Fruit fly (Drosophila melanogaster): ENCODE data around the gene CG31140.
A peak's percentile ranks its signal among the peaks of the same experiment; 100 is the strongest.

Gene CG31140

dm6 chr3R:23939921-23940839 is 22.8 kb upstream of the CG31140 start:
- TF ChIP-seq Dek (tag; optimal IDR thresholded peaks at IDR 0.05), result peak; percentile 59
- peak; percentile 39 for TF ChIP-seq Atf3 (GFP tag; optimal IDR thresholded peaks at IDR 0.05)
- no peak for TF ChIP-seq Dip2 (GFP tag; IDR thresholded peaks at IDR 0.05)
- peak; percentile 86; the same call in 2 of the 3 replicates for TF ChIP-seq CG3726 (GFP tag; IDR thresholded peaks at IDR 0.05)
- TF ChIP-seq CG12391 (tag; optimal IDR thresholded peaks at IDR 0.05), result peak; percentile 63
- peak; percentile 64 for TF ChIP-seq CG6689 (GFP tag; IDR thresholded peaks at IDR 0.05)
- TF ChIP-seq btn (GFP tag; optimal IDR thresholded peaks at IDR 0.05), result peak; percentile 25
- peak; percentile 62; the same call in 1 of the 3 replicates for TF ChIP-seq C15 (GFP tag; IDR thresholded peaks at IDR 0.05)
- TF ChIP-seq crp (GFP tag; optimal IDR thresholded peaks at IDR 0.05), result peak in 1 of 2 experiments; percentile 2
- TF ChIP-seq tap (tag; optimal IDR thresholded peaks at IDR 0.05), result peak; percentile 82
- TF ChIP-seq CG6813 (GFP tag; optimal IDR thresholded peaks at IDR 0.05), result peak; percentile 95
- TF ChIP-seq esg (GFP tag; conservative IDR thresholded peaks at IDR 0.05), result no peak
- TF ChIP-seq CG9876 (GFP tag; optimal IDR thresholded peaks at IDR 0.05), result peak; percentile 4
- TF ChIP-seq bcd (GFP tag; optimal IDR thresholded peaks at IDR 0.05), result peak; percentile 76
- peak; percentile 91 for TF ChIP-seq CG13296 (GFP tag; optimal IDR thresholded peaks at IDR 0.05)
- peak; percentile 81 for TF ChIP-seq CG13123 (GFP tag; optimal IDR thresholded peaks at IDR 0.05)
- peak; percentile 83; the same call in 1 of the 2 replicates for TF ChIP-seq CG1024 (GFP tag; IDR thresholded peaks at IDR 0.05)
- peak; percentile 39 to 40 for TF ChIP-seq Hr51 (GFP tag; optimal IDR thresholded peaks at IDR 0.05)
- peak; percentile 29 for TF ChIP-seq CG9437 (GFP tag; optimal IDR thresholded peaks at IDR 0.05)
- TF ChIP-seq vfl (GFP tag; optimal IDR thresholded peaks at IDR 0.05), result no peak
- TF ChIP-seq CG5180 (GFP tag; optimal IDR thresholded peaks at IDR 0.05), result peak; percentile 86
- TF ChIP-seq CG18619 (GFP tag; optimal IDR thresholded peaks at IDR 0.05), result peak; percentile 88
- TF ChIP-seq Side (GFP tag; optimal IDR thresholded peaks at IDR 0.05), result peak; percentile 72
- peak; percentile 66 for TF ChIP-seq H15 (GFP tag; IDR thresholded peaks at IDR 0.05)
- peak; percentile 64 for TF ChIP-seq Sry-β (GFP tag; optimal IDR thresholded peaks at IDR 0.05)
- no peak for TF ChIP-seq hb (GFP tag; IDR thresholded peaks at IDR 0.05; ENCODE audit: partially characterized antibody)
- TF ChIP-seq pita (GFP tag; optimal IDR thresholded peaks at IDR 0.05), result no peak
- no peak for TF ChIP-seq shn (GFP tag; optimal IDR thresholded peaks at IDR 0.05)
- TF ChIP-seq danr (GFP tag; IDR thresholded peaks at IDR 0.05), result peak; percentile 76
- TF ChIP-seq Neu2 (GFP tag; optimal IDR thresholded peaks at IDR 0.05; ENCODE audit: borderline replicate concordance), result no peak
- TF ChIP-seq CG8089 (GFP tag; optimal IDR thresholded peaks at IDR 0.05), result peak; percentile 73
- no peak for TF ChIP-seq Tbp (GFP tag; optimal IDR thresholded peaks at IDR 0.05)
- TF ChIP-seq ap (GFP tag; IDR thresholded peaks at IDR 0.05), result peak; percentile 29; the same call in 1 of the 2 replicates
- peak; percentile 65 for TF ChIP-seq CG43689 (GFP tag; IDR thresholded peaks at IDR 0.05)
- peak; percentile 43 for TF ChIP-seq CG14965 (GFP tag; optimal IDR thresholded peaks at IDR 0.05; ENCODE audit: borderline replicate concordance)
- peak; percentile 44 for TF ChIP-seq CG30403 (GFP tag; optimal IDR thresholded peaks at IDR 0.05)
- peak; percentile 93 for TF ChIP-seq MTF-1 (GFP tag; optimal IDR thresholded peaks at IDR 0.05; ENCODE audit: borderline replicate concordance)
- TF ChIP-seq zfh2 (GFP tag; optimal IDR thresholded peaks at IDR 0.05), result no peak
- TF ChIP-seq pros (GFP tag; optimal IDR thresholded peaks at IDR 0.05), result no peak
- peak; percentile 50 for TF ChIP-seq NfI (GFP tag; optimal IDR thresholded peaks at IDR 0.05)
- no peak for TF ChIP-seq CG7357 (GFP tag; IDR thresholded peaks at IDR 0.05)
- TF ChIP-seq dmrt11E (tag; optimal IDR thresholded peaks at IDR 0.05), result peak; percentile 87
- TF ChIP-seq Stat92E (GFP tag; optimal IDR thresholded peaks at IDR 0.05), result peak in 1 of 3 experiments; percentile 1
- peak; percentile 12 for TF ChIP-seq pnt (GFP tag; optimal IDR thresholded peaks at IDR 0.05)
- peak; percentile 82 for TF ChIP-seq nerfin-1 (tag; optimal IDR thresholded peaks at IDR 0.05)
- no peak for TF ChIP-seq p53 (GFP tag; optimal IDR thresholded peaks at IDR 0.05)
- peak; percentile 49; the same call in 2 of the 3 replicates for TF ChIP-seq tgo (GFP tag; IDR thresholded peaks at IDR 0.05)

Data from whole organism, embryonic.